Worm (Caenorhabditis elegans): ENCODE data around the gene F09B12.5.

- TF ChIP-seq cog-1 (tag; optimal IDR thresholded peaks at IDR 0.05) (no peak), tab-1 (GFP tag; IDR thresholded peaks at IDR 0.05) (no peak), ztf-29 (GFP tag; IDR thresholded peaks at IDR 0.05) (no peak), ref-1 (GFP tag; conservative IDR thresholded peaks at IDR 0.05) (no peak), flt-1 (GFP tag; IDR thresholded peaks at IDR 0.05) (no peak), klf-2 (GFP tag; conservative IDR thresholded peaks at IDR 0.05) (no peak), med-1 (GFP tag; optimal IDR thresholded peaks at IDR 0.05; ENCODE audit: insufficient read depth) (no peak)
Measured at ce11 chrX:15097763-15098162, 13.3 kb downstream of the F09B12.5 start, which contains the start of gene F09B12.3.
